Worm (Caenorhabditis elegans): ENCODE results near the gene T27E4.1.

Gene T27E4.1

ce11 chrV:9088758-9089157 is 3.4 kb upstream of the T27E4.1 start:
- no peak for TF ChIP-seq W03F9.2 (tag; optimal IDR thresholded peaks at IDR 0.05)
- TF ChIP-seq dao-5 (tag; optimal IDR thresholded peaks at IDR 0.05) = no peak
- no peak for TF ChIP-seq him-1 (tag; optimal IDR thresholded peaks at IDR 0.05)

ce11 chrV:9094060-9094628 is 2.0 kb downstream of the T27E4.1 start:
- TF ChIP-seq dao-5 (tag; optimal IDR thresholded peaks at IDR 0.05) (no peak), him-1 (tag; optimal IDR thresholded peaks at IDR 0.05) (no peak), W03F9.2 (tag; optimal IDR thresholded peaks at IDR 0.05) (no peak)

ce11 chrV:9094976-9095375 is 2.8 kb downstream of the T27E4.1 start:
- TF ChIP-seq W03F9.2 (tag; optimal IDR thresholded peaks at IDR 0.05) = no peak
- TF ChIP-seq him-1 (tag; optimal IDR thresholded peaks at IDR 0.05) = no peak
- no peak for TF ChIP-seq dao-5 (tag; optimal IDR thresholded peaks at IDR 0.05)

ce11 chrV:9095613-9096317 is 3.6 kb downstream of the T27E4.1 start, which contains the start of gene F21C10.10:
Gene F21C10.10, plus strand, starts transcription at chrV:9096267.
- TF ChIP-seq him-1 (tag; optimal IDR thresholded peaks at IDR 0.05) = no peak
- TF ChIP-seq dao-5 (tag; optimal IDR thresholded peaks at IDR 0.05) = no peak
- peak; percentile 32 for TF ChIP-seq W03F9.2 (tag; optimal IDR thresholded peaks at IDR 0.05)

ce11 chrV:9096674-9097073 is 4.5 kb downstream of the T27E4.1 start:
- TF ChIP-seq W03F9.2 (tag; optimal IDR thresholded peaks at IDR 0.05) = no peak
- TF ChIP-seq dao-5 (tag; optimal IDR thresholded peaks at IDR 0.05) = no peak
- TF ChIP-seq him-1 (tag; optimal IDR thresholded peaks at IDR 0.05) = no peak

- TF ChIP-seq dao-5 (tag; optimal IDR thresholded peaks at IDR 0.05) (no peak), W03F9.2 (tag; optimal IDR thresholded peaks at IDR 0.05) (no peak), him-1 (tag; optimal IDR thresholded peaks at IDR 0.05) (no peak)
Measured at ce11 chrV:9097213-9097612, 5.1 kb downstream of the T27E4.1 start.

ce11 chrV:9098280-9098973 is 6.3 kb downstream of the T27E4.1 start, which contains the start of gene F21C10.9:
Gene F21C10.9, minus strand, starts transcription at chrV:9098696.
- TF ChIP-seq W03F9.2 (tag; optimal IDR thresholded peaks at IDR 0.05) (no peak), him-1 (tag; optimal IDR thresholded peaks at IDR 0.05) (no peak), dao-5 (tag; optimal IDR thresholded peaks at IDR 0.05) (no peak)

- TF ChIP-seq dao-5 (tag; optimal IDR thresholded peaks at IDR 0.05) = no peak
- no peak for TF ChIP-seq him-1 (tag; optimal IDR thresholded peaks at IDR 0.05)
- TF ChIP-seq W03F9.2 (tag; optimal IDR thresholded peaks at IDR 0.05) = no peak
Measured at ce11 chrV:9101062-9101461, 8.9 kb downstream of the T27E4.1 start, which contains the start of gene frpr-6. Gene frpr-6, minus strand, starts transcription at chrV:9101162.

- TF ChIP-seq dao-5 (tag; optimal IDR thresholded peaks at IDR 0.05) (no peak), W03F9.2 (tag; optimal IDR thresholded peaks at IDR 0.05) (no peak), him-1 (tag; optimal IDR thresholded peaks at IDR 0.05) (no peak)
Measured at ce11 chrV:9108219-9108618, 16.1 kb downstream of the T27E4.1 start, which contains the start of gene F21C10.18. Gene F21C10.18, plus strand, starts transcription at chrV:9108519.

ce11 chrV:9109281-9109680 is 17.1 kb downstream of the T27E4.1 start, which contains the start of gene pqn-31:
Gene pqn-31, plus strand, starts transcription at chrV:9109581.
- no peak for TF ChIP-seq him-1 (tag; optimal IDR thresholded peaks at IDR 0.05)
- no peak for TF ChIP-seq W03F9.2 (tag; optimal IDR thresholded peaks at IDR 0.05)
- TF ChIP-seq dao-5 (tag; optimal IDR thresholded peaks at IDR 0.05) = no peak

- TF ChIP-seq dao-5 (tag; optimal IDR thresholded peaks at IDR 0.05) = no peak
- TF ChIP-seq W03F9.2 (tag; optimal IDR thresholded peaks at IDR 0.05) = no peak
- no peak for TF ChIP-seq him-1 (tag; optimal IDR thresholded peaks at IDR 0.05)
Measured at ce11 chrV:9111957-9112356, 19.8 kb downstream of the T27E4.1 start.

ce11 chrV:9112467-9112866 is 20.3 kb downstream of the T27E4.1 start, which contains the start of gene F21C10.7:
Gene F21C10.7, plus strand, starts transcription at chrV:9112767.
- TF ChIP-seq dao-5 (tag; optimal IDR thresholded peaks at IDR 0.05) (no peak), him-1 (tag; optimal IDR thresholded peaks at IDR 0.05) (no peak), W03F9.2 (tag; optimal IDR thresholded peaks at IDR 0.05) (no peak)

- TF ChIP-seq W03F9.2 (tag; optimal IDR thresholded peaks at IDR 0.05) (no peak), him-1 (tag; optimal IDR thresholded peaks at IDR 0.05) (no peak), dao-5 (tag; optimal IDR thresholded peaks at IDR 0.05) (no peak)
Measured at ce11 chrV:9122004-9122403, 29.9 kb downstream of the T27E4.1 start, which contains the start of gene F21C10.13. Gene F21C10.13, plus strand, starts transcription at chrV:9122304.

- TF ChIP-seq W03F9.2 (tag; optimal IDR thresholded peaks at IDR 0.05) (no peak), dao-5 (tag; optimal IDR thresholded peaks at IDR 0.05) (no peak), him-1 (tag; optimal IDR thresholded peaks at IDR 0.05) (no peak)
Measured at ce11 chrV:9123186-9123585, 31.0 kb downstream of the T27E4.1 start, which contains the start of gene F21C10.11. Gene F21C10.11, plus strand, starts transcription at chrV:9123486.
